Fruit fly (Drosophila melanogaster): ENCODE results near the gene TwdlY.

- TF ChIP-seq twi (tag; optimal IDR thresholded peaks at IDR 0.05) (no peak), tll (GFP tag; optimal IDR thresholded peaks at IDR 0.05) (no peak), usp (GFP tag; optimal IDR thresholded peaks at IDR 0.05) (no peak), CG16813 (GFP tag; IDR thresholded peaks at IDR 0.05; ENCODE audit: partially characterized antibody) (no peak), Kr (GFP tag; optimal IDR thresholded peaks at IDR 0.05) (no peak), trem (tag; optimal IDR thresholded peaks at IDR 0.05) (no peak), aop (GFP tag; IDR thresholded peaks at IDR 0.05) (no peak), slou (GFP tag; optimal IDR thresholded peaks at IDR 0.05) (no peak)
Measured at dm6 chrX:16742547-16742946, 7.8 kb downstream of the TwdlY start, which contains the start of gene Twdlalpha.

All from whole organism, embryonic.